Worm (Caenorhabditis elegans): Measurements from ENCODE around the gene fbxa-184.

The fbxa-184 gene

DNA sequence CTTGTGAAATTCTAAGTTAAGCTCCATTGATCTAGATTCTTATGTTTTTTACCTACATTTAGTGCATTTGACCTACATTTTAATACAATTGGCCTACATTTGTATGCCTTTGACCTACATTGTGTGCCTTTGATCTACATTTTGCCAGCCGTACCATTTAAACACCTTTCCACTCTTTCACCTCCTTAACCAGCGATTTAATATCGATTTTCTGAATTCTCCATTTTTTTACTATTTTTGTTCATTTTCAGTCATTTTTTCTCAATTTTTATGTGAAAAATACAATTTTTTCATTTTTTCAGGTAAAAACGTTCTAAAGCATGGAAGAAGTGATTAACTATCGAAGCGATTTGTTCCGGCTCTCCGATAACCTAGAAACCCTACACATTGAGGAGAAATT, 2.9 kb downstream of the fbxa-184 start, which contains the start of gene btb-7:
Gene btb-7 (plus strand): TSS at position 301 of the 400 bp plus-strand sequence.
- TF ChIP-seq nhr-27 (tag; optimal IDR thresholded peaks at IDR 0.05) (no peak), efl-1 (GFP tag; optimal IDR thresholded peaks at IDR 0.05) (peak; percentile 47), Y56A3A.18 (GFP tag; IDR thresholded peaks at IDR 0.05) (no peak)

DNA sequence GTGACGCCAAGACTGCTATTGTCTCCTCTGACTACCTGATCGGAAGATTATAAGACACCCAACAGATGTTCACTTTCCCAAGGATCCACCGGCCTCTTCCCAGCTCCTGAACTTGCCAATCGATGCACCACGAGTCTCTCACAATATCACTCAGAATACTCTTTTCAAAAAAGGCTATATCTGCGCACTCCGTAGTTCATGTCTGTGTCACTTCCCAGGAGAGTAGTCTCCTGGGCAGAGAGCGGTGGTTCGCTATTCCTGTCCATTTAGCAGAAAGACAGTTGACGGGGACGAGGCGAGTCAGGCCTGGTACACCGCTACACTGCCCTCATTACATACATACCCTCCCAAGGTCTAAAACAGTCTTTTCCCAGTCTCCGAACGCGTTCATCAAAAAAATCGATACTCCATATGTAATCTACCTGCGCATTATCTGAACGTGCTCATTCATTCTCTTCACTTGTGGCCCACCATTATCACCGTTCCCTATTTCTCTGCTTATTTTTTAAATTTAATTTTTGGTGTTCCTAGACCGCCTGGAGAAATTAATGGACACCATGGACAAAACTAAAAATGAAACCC, 4.8 kb downstream of the fbxa-184 start, which contains the start of gene btb-6:
Gene btb-6 (plus strand): TSS at position 532 of the 582 bp plus-strand sequence.
- TF ChIP-seq B0336.3 (GFP tag; IDR thresholded peaks at IDR 0.05) (no peak), aptf-3 (GFP tag; IDR thresholded peaks at IDR 0.05) (peak; percentile 87; the same call in 1 of the 2 replicates), bed-1 (GFP tag; IDR thresholded peaks at IDR 0.05) (0 out of 2 replicates have a peak, but pooled peaks have one; percentile 47), aptf-2 (GFP tag; conservative IDR thresholded peaks at IDR 0.05) (peak; percentile 97), pha-4 (tag; optimal IDR thresholded peaks at IDR 0.05) (no peak)

- no peak for TF ChIP-seq egl-44 (GFP tag; IDR thresholded peaks at IDR 0.05)
- no peak for TF ChIP-seq B0261.1 (tag; optimal IDR thresholded peaks at IDR 0.05)
- no peak for TF ChIP-seq hlh-12 (tag; optimal IDR thresholded peaks at IDR 0.05)
- no peak for TF ChIP-seq zim-3 (tag; optimal IDR thresholded peaks at IDR 0.05)
- no peak for TF ChIP-seq nhr-120 (GFP tag; IDR thresholded peaks at IDR 0.05)
- TF ChIP-seq tbp1 (GFP tag; optimal IDR thresholded peaks at IDR 0.05): no peak
- TF ChIP-seq lir-1 (GFP tag; conservative IDR thresholded peaks at IDR 0.05): no peak
- TF ChIP-seq F10E7.11 (tag; optimal IDR thresholded peaks at IDR 0.05): no peak
These were observed 9.1 kb downstream of the fbxa-184 start, which contains the start of gene fbxb-48 for ce11 chrII:1719153-1719552. TSS of gene fbxb-48 (minus strand) at chrII:1719253.

DNA sequence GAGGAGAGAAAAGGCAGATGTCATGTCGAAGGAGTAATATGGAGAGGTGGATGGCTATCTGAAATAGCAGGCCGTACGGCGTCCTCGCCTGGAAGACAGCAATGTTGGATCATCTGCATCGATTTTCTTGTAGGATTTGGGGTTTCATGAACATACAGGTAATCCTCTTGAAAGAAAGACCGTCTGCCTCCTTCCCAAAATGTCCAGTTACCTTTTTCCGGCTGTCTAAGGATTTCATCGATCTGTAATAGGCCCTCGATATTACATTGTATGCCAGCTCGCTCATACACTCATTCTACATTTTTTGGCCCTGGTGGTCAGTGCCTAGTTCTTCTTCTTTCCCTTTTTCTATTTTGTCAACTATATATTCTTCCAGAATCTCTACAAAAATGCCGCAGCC, 12.3 kb downstream of the fbxa-184 start, which contains the start of the genes fbxb-5 and btb-8:
Gene fbxb-5 (minus strand): TSS at position 101 of the 400 bp plus-strand sequence.
Gene btb-8 (plus strand): TSS at position 377 of the 400 bp plus-strand sequence.
- TF ChIP-seq sptf-2 (GFP tag; optimal IDR thresholded peaks at IDR 0.05) (no peak), lin-35 (GFP tag; optimal IDR thresholded peaks at IDR 0.05) (no peak), nfya-2 (GFP tag; IDR thresholded peaks at IDR 0.05) (no peak), D2030.7 (GFP tag; IDR thresholded peaks at IDR 0.05) (no peak), hlh-12 (tag; optimal IDR thresholded peaks at IDR 0.05) (no peak), snpc-1.3 (tag; optimal IDR thresholded peaks at IDR 0.05; ENCODE audit: insufficient read depth) (no peak), hsf-1 (GFP tag; IDR thresholded peaks at IDR 0.05) (no peak), repo-1 (tag; optimal IDR thresholded peaks at IDR 0.05) (no peak), nhr-27 (tag; optimal IDR thresholded peaks at IDR 0.05) (no peak), nhr-179 (tag; optimal IDR thresholded peaks at IDR 0.05) (no peak), unc-130 (GFP tag; optimal IDR thresholded peaks at IDR 0.05) (no peak)

ce11 chrII:1724314-1724713, 14.3 kb downstream of the fbxa-184 start, which contains the start of gene fbxb-11:
TSS of gene fbxb-11 (plus strand) at chrII:1724614.
- TF ChIP-seq lin-54 (GFP tag; optimal IDR thresholded peaks at IDR 0.05) (no peak), F49E8.2 (tag; optimal IDR thresholded peaks at IDR 0.05; ENCODE audit: insufficient read depth) (no peak), sea-2 (GFP tag; IDR thresholded peaks at IDR 0.05) (no peak), ekl-4 (GFP tag; IDR thresholded peaks at IDR 0.05) (no peak), tbp1 (GFP tag; optimal IDR thresholded peaks at IDR 0.05) (no peak), nhr-90 (tag; optimal IDR thresholded peaks at IDR 0.05) (no peak), ama-1 (optimal IDR thresholded peaks at IDR 0.05) (no peak), ama-1 (GFP tag; optimal IDR thresholded peaks at IDR 0.05) (no peak), nhr-120 (GFP tag; IDR thresholded peaks at IDR 0.05) (no peak), cebp-1 (GFP tag; IDR thresholded peaks at IDR 0.05) (no peak), cebp-1 (tag; optimal IDR thresholded peaks at IDR 0.05) (no peak), unc-62 (GFP tag; optimal IDR thresholded peaks at IDR 0.05) (no peak), chd-7 (tag; optimal IDR thresholded peaks at IDR 0.05) (no peak), lsl-1 (GFP tag; optimal IDR thresholded peaks at IDR 0.05) (no peak), tlf-1 (GFP tag; optimal IDR thresholded peaks at IDR 0.05) (no peak), F33H1.4 (GFP tag; IDR thresholded peaks at IDR 0.05) (no peak), B0336.3 (GFP tag; IDR thresholded peaks at IDR 0.05) (no peak), egl-44 (GFP tag; IDR thresholded peaks at IDR 0.05) (no peak), madf-10 (tag; optimal IDR thresholded peaks at IDR 0.05) (no peak)

Measured in whole organism, young adult.